Fruit fly (Drosophila melanogaster) whole organism, embryonic: ENCODE results near the gene CG17650.

Source experiments
- Abd-B ChIP-seq: fragments of 200-800 bp; sonication (Bioruptor generic); optimal IDR thresholded peaks from 2 replicates; lab custom pipeline; 2018; ENCODE audit warnings: missing biosample characterization, mild to moderate bottlenecking, missing genetic modification characterization, moderate library complexity
- Atf6 ChIP-seq: fragments of 200-800 bp; sonication (Bioruptor generic); IDR thresholded peaks from 2 replicates; pipeline ENCODE4 v1.3.6; 2022; ENCODE audit warnings: missing biosample characterization, missing genetic modification characterization
- Bdp1 ChIP-seq: fragments of 200-800 bp; sonication (Bioruptor generic); optimal IDR thresholded peaks from 3 replicates; lab custom pipeline; 2016; ENCODE audit warnings: missing biosample characterization, missing genetic modification characterization
- CG10267 ChIP-seq: fragments of 200-800 bp; sonication (Bioruptor generic); optimal IDR thresholded peaks from 2 replicates; lab custom pipeline; 2018; ENCODE audit warnings: missing biosample characterization, mild to moderate bottlenecking, missing genetic modification characterization, moderate library complexity
- CG10462 ChIP-seq: fragments of 200-800 bp; sonication (Bioruptor generic); optimal IDR thresholded peaks from 2 replicates; lab custom pipeline; 2016; ENCODE audit warnings: missing biosample characterization, missing genetic modification characterization
- CG10959 ChIP-seq: fragments of 200-800 bp; sonication (Bioruptor generic); IDR thresholded peaks from 2 replicates; pipeline ENCODE4 v1.3.6; 2022; ENCODE audit warnings: missing biosample characterization, missing genetic modification characterization
- CG10979 ChIP-seq: fragments of 200-800 bp; sonication (Bioruptor generic); optimal IDR thresholded peaks from 2 replicates; lab custom pipeline; 2018; ENCODE audit warnings: missing biosample characterization, mild to moderate bottlenecking, missing genetic modification characterization, moderate library complexity
- CG11085 ChIP-seq: fragments of 200-800 bp; sonication (Bioruptor generic); IDR thresholded peaks from 2 replicates; pipeline ENCODE4 v1.3.6; 2022; ENCODE audit warnings: missing biosample characterization, missing genetic modification characterization
- CG11456 ChIP-seq: fragments of 200-800 bp; sonication (Bioruptor generic); IDR thresholded peaks from 3 replicates; pipeline ENCODE4 v1.3.6; 2022; ENCODE audit warnings: missing biosample characterization, missing genetic modification characterization
- CG11696 ChIP-seq: fragments of 200-800 bp; sonication (Bioruptor generic); IDR thresholded peaks from 2 replicates; pipeline ENCODE4 v1.3.6; 2022; ENCODE audit warnings: missing biosample characterization, missing genetic modification characterization
- CG12236 ChIP-seq: fragments of 200-800 bp; sonication (Bioruptor generic); optimal IDR thresholded peaks from 2 replicates; lab custom pipeline; 2016; ENCODE audit warnings: missing biosample characterization, missing genetic modification characterization
- CG12299 ChIP-seq: fragments of 200-800 bp; sonication (Bioruptor generic); optimal IDR thresholded peaks from 2 replicates; lab custom pipeline; 2018; ENCODE audit warnings: missing biosample characterization, mild to moderate bottlenecking, missing genetic modification characterization
- CG15601 ChIP-seq: fragments of 200-800 bp; sonication (Bioruptor generic); optimal IDR thresholded peaks from 3 replicates; lab custom pipeline; 2019; ENCODE audit warnings: missing biosample characterization, mild to moderate bottlenecking, missing genetic modification characterization, moderate library complexity
- CG17328 ChIP-seq: fragments of 200-800 bp; sonication (Bioruptor generic); IDR thresholded peaks from 2 replicates; pipeline ENCODE4 v1.3.6; 2022; ENCODE audit warnings: missing biosample characterization, missing genetic modification characterization
- CG17568 ChIP-seq: fragments of 200-800 bp; sonication (Bioruptor generic); optimal IDR thresholded peaks from 2 replicates; lab custom pipeline; 2018; ENCODE audit warnings: missing biosample characterization, mild to moderate bottlenecking, missing genetic modification characterization, moderate library complexity
- CG18764 ChIP-seq: fragments of 200-800 bp; sonication (Bioruptor generic); optimal IDR thresholded peaks from 3 replicates; lab custom pipeline; 2016; ENCODE audit warnings: missing biosample characterization, missing genetic modification characterization
- CG32532 ChIP-seq: fragments of 200-800 bp; sonication (Bioruptor generic); IDR thresholded peaks from 2 replicates; pipeline ENCODE4 v1.3.6; 2022; ENCODE audit warnings: missing biosample characterization, missing genetic modification characterization
- CG3407 ChIP-seq: fragments of 200-800 bp; sonication (Bioruptor generic); optimal IDR thresholded peaks from 2 replicates; lab custom pipeline; 2018; ENCODE audit warnings: missing biosample characterization, mild to moderate bottlenecking, missing genetic modification characterization
- CG6272 ChIP-seq: fragments of 200-800 bp; sonication (Bioruptor generic); IDR thresholded peaks from 2 replicates; pipeline ENCODE4 v1.3.6; 2022; ENCODE audit warnings: missing biosample characterization, missing genetic modification characterization
- CG6683 ChIP-seq: fragments of 200-800 bp; sonication (Bioruptor generic); optimal IDR thresholded peaks from 2 replicates; lab custom pipeline; 2017; ENCODE audit warnings: missing biosample characterization, mild to moderate bottlenecking, missing genetic modification characterization, missing genetic modification reagents
- CG8281 ChIP-seq: fragments of 200-800 bp; sonication (Bioruptor generic); optimal IDR thresholded peaks from 2 replicates; lab custom pipeline; 2018; ENCODE audit warnings: missing biosample characterization, mild to moderate bottlenecking, missing genetic modification characterization, moderate library complexity
- CG9876 ChIP-seq: fragments of 200-800 bp; sonication (Bioruptor generic); optimal IDR thresholded peaks from 2 replicates; lab custom pipeline; 2016; ENCODE audit warnings: missing biosample characterization, missing genetic modification characterization
- Dad ChIP-seq: fragments of 200-800 bp; sonication (Bioruptor generic); optimal IDR thresholded peaks from 3 replicates; lab custom pipeline; 2016; ENCODE audit warnings: missing biosample characterization, missing genetic modification characterization
- E2f2 ChIP-seq: fragments of 200-800 bp; sonication (Bioruptor generic); IDR thresholded peaks from 2 replicates; pipeline ENCODE4 v1.3.6; 2022; ENCODE audit warnings: missing biosample characterization, missing genetic modification characterization
- ERR ChIP-seq: fragments of 200-800 bp; sonication (Bioruptor generic); optimal IDR thresholded peaks from 2 replicates; lab custom pipeline; 2016; ENCODE audit warnings: missing biosample characterization, missing genetic modification characterization
- Elba2 ChIP-seq: fragments of 200-800 bp; sonication (Bioruptor generic); optimal IDR thresholded peaks from 3 replicates; lab custom pipeline; 2016; ENCODE audit warnings: missing biosample characterization, missing genetic modification characterization
- Fer1 ChIP-seq: fragments of 200-800 bp; sonication (Bioruptor generic); optimal IDR thresholded peaks from 2 replicates; lab custom pipeline; 2017; ENCODE audit warnings: missing biosample characterization, mild to moderate bottlenecking, missing genetic modification characterization
- GATAe ChIP-seq: fragments of 200-800 bp; sonication (Bioruptor generic); conservative IDR thresholded peaks from 2 replicates; pipeline ENCODE4 v1.3.6; 2022; ENCODE audit warnings: missing biosample characterization, missing genetic modification characterization
- Hmx ChIP-seq: fragments of 200-800 bp; sonication (Bioruptor generic); optimal IDR thresholded peaks from 2 replicates; lab custom pipeline; 2016; ENCODE audit warnings: missing biosample characterization, missing genetic modification characterization
- Hr51 ChIP-seq, 2 experiments: fragments of 200-800 bp; sonication (Bioruptor generic); optimal IDR thresholded peaks; 2 replicates in 1 of 2; 3 replicates in 1 of 2; lab custom pipeline; 2016 to 2018; ENCODE audit warnings: missing biosample characterization in 2 of 2, missing genetic modification characterization in 2 of 2, mild to moderate bottlenecking in 1 of 2, moderate library complexity in 1 of 2
- NK7.1 ChIP-seq: fragments of 200-800 bp; sonication (Bioruptor generic); optimal IDR thresholded peaks from 3 replicates; lab custom pipeline; 2016; ENCODE audit warnings: missing biosample characterization, missing genetic modification characterization
- NfI ChIP-seq: fragments of 200-800 bp; sonication (Bioruptor generic); optimal IDR thresholded peaks from 3 replicates; lab custom pipeline; 2018; ENCODE audit warnings: missing biosample characterization, mild to moderate bottlenecking, missing genetic modification characterization, moderate library complexity
- Opbp ChIP-seq: fragments of 200-800 bp; sonication (Bioruptor generic); IDR thresholded peaks from 3 replicates; pipeline ENCODE4 v1.3.6; 2022; ENCODE audit warnings: missing biosample characterization, missing genetic modification characterization; ENCODE audit not compliant: partially characterized antibody
- PHDP ChIP-seq: fragments of 200-800 bp; sonication (Bioruptor generic); optimal IDR thresholded peaks from 3 replicates; lab custom pipeline; 2018; ENCODE audit warnings: missing biosample characterization, mild to moderate bottlenecking, missing genetic modification characterization, moderate library complexity
- Sox102F ChIP-seq: fragments of 200-800 bp; sonication (Bioruptor generic); optimal IDR thresholded peaks from 2 replicates; lab custom pipeline; 2018; ENCODE audit warnings: missing biosample characterization, mild to moderate bottlenecking, missing genetic modification characterization, moderate library complexity
- abd-A ChIP-seq: fragments of 200-800 bp; sonication (Bioruptor generic); optimal IDR thresholded peaks from 3 replicates; lab custom pipeline; 2019; ENCODE audit warnings: missing biosample characterization, mild to moderate bottlenecking, missing genetic modification characterization, moderate library complexity
- emc ChIP-seq: fragments of 200-800 bp; sonication (Bioruptor generic); optimal IDR thresholded peaks from 2 replicates; lab custom pipeline; 2016; ENCODE audit warnings: missing biosample characterization, missing genetic modification characterization
- eve ChIP-seq, 2 experiments: fragments of >200 bp; optimal IDR thresholded peaks; 2 replicates each; lab custom pipeline; 2017; ENCODE audit warnings: missing biosample characterization in 2 of 2, missing genetic modification characterization in 2 of 2
- gcm2 ChIP-seq: fragments of 200-800 bp; sonication (Bioruptor generic); optimal IDR thresholded peaks from 2 replicates; lab custom pipeline; 2016; ENCODE audit warnings: missing biosample characterization, missing genetic modification characterization
- lilli ChIP-seq: fragments of 200-800 bp; sonication (Bioruptor generic); optimal IDR thresholded peaks from 3 replicates; lab custom pipeline; 2016; ENCODE audit warnings: missing biosample characterization, missing genetic modification characterization
- nmo ChIP-seq: fragments of 200-800 bp; sonication (Bioruptor generic); optimal IDR thresholded peaks from 2 replicates; lab custom pipeline; 2018; ENCODE audit warnings: missing biosample characterization, mild to moderate bottlenecking, missing genetic modification characterization, moderate library complexity
- pros ChIP-seq: fragments of 200-800 bp; sonication (Bioruptor generic); optimal IDR thresholded peaks from 3 replicates; lab custom pipeline; 2019; ENCODE audit warnings: missing biosample characterization, mild to moderate bottlenecking, missing genetic modification characterization, moderate library complexity
- ro ChIP-seq: fragments of 200-800 bp; sonication (Bioruptor generic); IDR thresholded peaks from 2 replicates; pipeline ENCODE4 v1.3.6; 2022; ENCODE audit warnings: missing biosample characterization, missing genetic modification characterization
- sens-2 ChIP-seq: fragments of 200-800 bp; sonication (Bioruptor generic); IDR thresholded peaks from 2 replicates; pipeline ENCODE4 v1.3.6; 2022; ENCODE audit warnings: missing biosample characterization, missing genetic modification characterization
- sima ChIP-seq: fragments of 200-800 bp; sonication (Bioruptor generic); optimal IDR thresholded peaks from 2 replicates; lab custom pipeline; 2016; ENCODE audit warnings: missing biosample characterization, missing genetic modification characterization
- sisA ChIP-seq: fragments of 200-800 bp; sonication (Bioruptor generic); IDR thresholded peaks from 2 replicates; pipeline ENCODE4 v1.3.6; 2022; ENCODE audit warnings: missing biosample characterization, missing genetic modification characterization
- sob ChIP-seq: fragments of 200-800 bp; sonication (Bioruptor generic); IDR thresholded peaks from 2 replicates; pipeline ENCODE4 v1.3.6; 2022; ENCODE audit warnings: missing biosample characterization, missing genetic modification characterization
- sr ChIP-seq: fragments of 200-800 bp; sonication (Bioruptor generic); IDR thresholded peaks from 3 replicates; pipeline ENCODE4 v1.3.6; 2022; ENCODE audit warnings: missing biosample characterization, missing genetic modification characterization
- trem ChIP-seq: fragments of 200-800 bp; optimal IDR thresholded peaks from 3 replicates; lab custom pipeline; 2019; ENCODE audit warnings: missing biosample characterization, mild to moderate bottlenecking, missing genetic modification characterization, moderate library complexity
- vvl ChIP-seq: fragments of 200-800 bp; sonication (Bioruptor generic); IDR thresholded peaks from 2 replicates; pipeline ENCODE4 v1.3.6; 2022; ENCODE audit warnings: missing biosample characterization, missing genetic modification characterization
- zfh2 ChIP-seq: fragments of 200-800 bp; sonication (Bioruptor generic); optimal IDR thresholded peaks from 2 replicates; lab custom pipeline; 2016; ENCODE audit warnings: missing biosample characterization, missing genetic modification characterization

CG17650 gene

dm6 chr2L:1723937-1724591 lies 34.8 kb downstream of the CG17650 start, which contains the start of gene Rim2 (continued):
- TF ChIP-seq trem (tag; lab: Kevin White, UChicago) (peak; percentile 31), CG15601 (peak; percentile 98), Dad (GFP tag; lab: Kevin White, UChicago) (no peak), Bdp1 (GFP tag; lab: Kevin White, UChicago) (no peak), CG10462 (GFP tag; lab: Kevin White, UChicago) (no peak), CG12236 (GFP tag; lab: Kevin White, UChicago) (no peak), sima (no peak), CG9876 (no peak), ro (GFP tag; lab: Robert Waterston, UW) (no peak), sob (GFP tag; lab: Robert Waterston, UW) (0 out of 2 replicates have a peak, but pooled peaks have one; percentile 26), CG17568 (GFP tag; lab: Kevin White, UChicago) (no peak), Atf6 (GFP tag; lab: Robert Waterston, UW) (no peak), NK7.1 (GFP tag; lab: Kevin White, UChicago) (no peak), Opbp (GFP tag; lab: Robert Waterston, UW) (peak; percentile 47; the same call in 1 of the 3 replicates), gcm2 (GFP tag; lab: Kevin White, UChicago) (no peak), Elba2 (no peak), Sox102F (GFP tag; lab: Kevin White, UChicago) (no peak), pros (GFP tag; lab: Kevin White, UChicago) (no peak), emc (GFP tag; lab: Kevin White, UChicago) (no peak), CG6683 (no peak), sisA (GFP tag; lab: Robert Waterston, UW) (no peak), PHDP (tag; lab: Kevin White, UChicago) (peak; percentile 6), sens-2 (GFP tag; lab: Robert Waterston, UW) (no peak), CG10959 (GFP tag; lab: Robert Waterston, UW) (no peak), CG8281 (tag; lab: Kevin White, UChicago) (no peak), abd-A (tag; lab: Kevin White, UChicago) (peak; percentile 14), CG11696 (GFP tag; lab: Robert Waterston, UW) (no peak), CG32532 (no peak), Abd-B (GFP tag; lab: Kevin White, UChicago) (peak; percentile 3), sr (GFP tag; lab: Robert Waterston, UW) (no peak), CG12299 (tag; lab: Kevin White, UChicago) (peak; percentile 26), E2f2 (GFP tag; lab: Robert Waterston, UW) (peak; percentile 84), CG10979 (tag; lab: Kevin White, UChicago) (no peak), eve (GFP tag; optimal IDR thresholded peaks at IDR 0.05; lab: Kevin White, UChicago) (no peak), Hmx (no peak), zfh2 (peak; percentile 23), CG6272 (GFP tag; lab: Robert Waterston, UW) (no peak), nmo (GFP tag; lab: Kevin White, UChicago) (peak; percentile 54), GATAe (no peak), NfI (GFP tag; lab: Kevin White, UChicago) (no peak), lilli (GFP tag; lab: Kevin White, UChicago) (peak; percentile 12), CG17328 (GFP tag; lab: Robert Waterston, UW) (0 out of 2 replicates have a peak, but pooled peaks have one; percentile 7), Hr51 (GFP tag; optimal IDR thresholded peaks at IDR 0.05; lab: Kevin White, UChicago) (no peak), Fer1 (peak; percentile 31), CG10267 (tag; lab: Kevin White, UChicago) (peak; percentile 34), CG11456 (no peak), vvl (GFP tag; lab: Robert Waterston, UW) (peak; percentile 70), CG18764 (GFP tag; lab: Kevin White, UChicago) (no peak), CG11085 (no peak), ERR (GFP tag; lab: Kevin White, UChicago) (peak; percentile 61), CG3407 (GFP tag; lab: Kevin White, UChicago) (no peak)
